Worm (Caenorhabditis elegans): ENCODE data around the gene F28E10.1.

The F28E10.1 gene

DNA sequence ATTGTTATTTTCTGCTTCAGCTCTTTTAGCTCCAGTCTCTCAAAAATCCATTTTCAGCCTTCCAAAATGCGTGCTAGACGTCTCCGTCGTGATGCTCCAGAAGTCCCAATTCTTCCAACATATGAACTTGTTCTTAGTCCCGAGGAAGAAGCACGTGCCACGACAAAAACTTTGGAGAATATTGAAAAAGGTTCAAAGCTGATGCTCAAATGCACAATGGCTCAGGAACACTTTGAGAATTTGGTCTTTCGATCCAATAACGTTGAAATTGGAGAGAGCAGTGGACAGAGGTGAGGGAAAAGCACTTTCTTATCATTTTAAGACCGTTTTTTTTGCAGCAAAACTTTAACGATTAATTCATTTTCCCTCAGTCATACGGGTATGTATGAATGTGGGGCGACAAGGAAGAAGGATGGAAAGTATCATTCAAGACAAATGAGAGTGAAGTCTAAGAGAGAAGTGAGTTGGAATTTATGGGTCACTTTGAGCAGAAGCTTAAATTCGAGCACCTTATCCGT is 6.0 kb upstream of the F28E10.1 start, which contains the start of gene igeg-1:
Gene igeg-1, plus strand, starts transcription at position 51 of the 518 bp plus-strand sequence.
- TF ChIP-seq F57C9.4 (tag; optimal IDR thresholded peaks at IDR 0.05) (no peak), nhr-80 (tag; optimal IDR thresholded peaks at IDR 0.05) (peak; percentile 82), let-607 (tag; optimal IDR thresholded peaks at IDR 0.05) (peak in 1 of 2 experiments; percentile 7)

- no peak for TF ChIP-seq sea-2 (GFP tag; IDR thresholded peaks at IDR 0.05)
- TF ChIP-seq sdz-38 (tag; optimal IDR thresholded peaks at IDR 0.05): no peak
- TF ChIP-seq madf-10 (tag; optimal IDR thresholded peaks at IDR 0.05): no peak
- no peak for TF ChIP-seq madf-3 (GFP tag; IDR thresholded peaks at IDR 0.05)
- no peak for TF ChIP-seq ceh-91 (GFP tag; IDR thresholded peaks at IDR 0.05)
- TF ChIP-seq dpl-1 (GFP tag; optimal IDR thresholded peaks at IDR 0.05): no peak
- no peak for TF ChIP-seq lin-54 (GFP tag; optimal IDR thresholded peaks at IDR 0.05)
Measured at ce11 chrIV:4564541-4564940, 4.1 kb upstream of the F28E10.1 start.

DNA sequence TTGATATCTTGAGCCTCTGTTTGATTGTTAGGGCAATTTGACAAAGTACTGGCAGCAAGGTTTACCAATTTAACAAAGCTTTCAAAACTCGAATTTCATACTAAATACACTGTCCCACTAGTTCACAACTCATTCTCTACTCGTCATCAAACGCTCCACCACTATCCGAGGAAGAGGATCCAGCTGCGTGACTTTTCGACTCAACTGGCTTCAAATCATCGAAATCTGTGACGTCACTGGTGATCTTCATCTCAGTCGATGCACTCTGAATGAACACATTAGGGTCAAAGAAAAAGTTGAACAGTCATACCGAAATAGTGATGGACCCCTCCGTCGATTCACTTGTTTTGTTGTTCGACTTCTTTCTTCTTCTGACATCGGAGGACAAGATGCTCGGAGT is 2.8 kb upstream of the F28E10.1 start:
- TF ChIP-seq attf-6 (GFP tag; IDR thresholded peaks at IDR 0.05) (no peak), attf-5 (GFP tag; optimal IDR thresholded peaks at IDR 0.05) (no peak), F57A8.1 (GFP tag; optimal IDR thresholded peaks at IDR 0.05) (no peak), rec-8 (tag; optimal IDR thresholded peaks at IDR 0.05) (no peak), efl-1 (GFP tag; optimal IDR thresholded peaks at IDR 0.05) (no peak), ceh-91 (GFP tag; IDR thresholded peaks at IDR 0.05) (no peak), ztf-3 (GFP tag; optimal IDR thresholded peaks at IDR 0.05) (no peak), F10E7.11 (tag; optimal IDR thresholded peaks at IDR 0.05) (no peak), let-607 (tag; optimal IDR thresholded peaks at IDR 0.05) (no peak)

- TF ChIP-seq dpff-1 (tag; optimal IDR thresholded peaks at IDR 0.05) (no peak), sea-2 (GFP tag; IDR thresholded peaks at IDR 0.05) (no peak), egl-44 (GFP tag; IDR thresholded peaks at IDR 0.05) (no peak), efl-1 (GFP tag; optimal IDR thresholded peaks at IDR 0.05) (no peak), C17E4.6 (GFP tag; IDR thresholded peaks at IDR 0.05) (no peak), hmg-20 (GFP tag; IDR thresholded peaks at IDR 0.05) (no peak), B0019.2 (GFP tag; conservative IDR thresholded peaks at IDR 0.05) (no peak), nhr-27 (tag; optimal IDR thresholded peaks at IDR 0.05) (no peak), snpc-1.3 (tag; optimal IDR thresholded peaks at IDR 0.05; ENCODE audit: insufficient read depth) (no peak), chd-7 (tag; optimal IDR thresholded peaks at IDR 0.05) (no peak), Y53G8AR.9 (GFP tag; conservative IDR thresholded peaks at IDR 0.05) (no peak), let-526 (GFP tag; IDR thresholded peaks at IDR 0.05) (no peak), ceh-40 (GFP tag; IDR thresholded peaks at IDR 0.05) (no peak), cebp-2 (GFP tag; IDR thresholded peaks at IDR 0.05) (no peak), mcd-1 (GFP tag; IDR thresholded peaks at IDR 0.05) (no peak), bed-1 (GFP tag; IDR thresholded peaks at IDR 0.05) (no peak)
Measured at ce11 chrIV:4567343-4567742, 1.3 kb upstream of the F28E10.1 start, which contains the start of gene F28E10.4. Gene F28E10.4 (minus strand): TSS chrIV:4567443.

ce11 chrIV:4570599-4570998 is 2.0 kb downstream of the F28E10.1 start:
- TF ChIP-seq F49E8.2 (tag; optimal IDR thresholded peaks at IDR 0.05; ENCODE audit: insufficient read depth) (no peak), snpc-4 (GFP tag; optimal IDR thresholded peaks at IDR 0.05) (no peak), snpc-4 (tag; optimal IDR thresholded peaks at IDR 0.05) (no peak), lin-35 (GFP tag; optimal IDR thresholded peaks at IDR 0.05) (no peak), B0261.1 (tag; optimal IDR thresholded peaks at IDR 0.05) (no peak), B0336.3 (GFP tag; IDR thresholded peaks at IDR 0.05) (no peak), aptf-2 (GFP tag; conservative IDR thresholded peaks at IDR 0.05) (no peak), zfh-2 (GFP tag; conservative IDR thresholded peaks at IDR 0.05) (peak; percentile 72), egl-18 (GFP tag; IDR thresholded peaks at IDR 0.05) (no peak), F57C9.4 (tag; optimal IDR thresholded peaks at IDR 0.05) (no peak), Y53G8AR.9 (GFP tag; conservative IDR thresholded peaks at IDR 0.05) (no peak), C17E4.6 (GFP tag; IDR thresholded peaks at IDR 0.05) (no peak), egrh-3 (GFP tag; IDR thresholded peaks at IDR 0.05) (peak; percentile 21; the same call in 1 of the 2 replicates)

Measured in whole organism, young adult.